Fruit fly (Drosophila melanogaster) S2 (cell line): Measurements from ENCODE around the gene fax.

Experiments used
- CG8478 ChIP-seq: fragments of >200 bp; optimal IDR thresholded peaks from 2 replicates; lab custom pipeline; 2018
- CTCF ChIP-seq, 2 experiments: fragments of >200 bp; optimal IDR thresholded peaks; 2 replicates each; lab custom pipeline; 2018

dm6 chr3L:16437271-16437670, 25.6 kb upstream of the fax start:
- no peak for TF ChIP-seq CG8478 (lab: Kevin White, UChicago)
- TF ChIP-seq CTCF (optimal IDR thresholded peaks at IDR 0.05; lab: Kevin White, UChicago) = no peak
